Fruit fly (Drosophila melanogaster) whole organism, embryonic: ENCODE data around the gene CG10005.

Experiments
- Aef1 ChIP-seq: fragments of 200-800 bp; sonication (Bioruptor generic); IDR thresholded peaks from 3 replicates; pipeline ENCODE4 v1.3.6; 2022; ENCODE audit warnings: missing biosample characterization, missing genetic modification characterization
- Atf3 ChIP-seq: fragments of 200-800 bp; sonication (Bioruptor generic); optimal IDR thresholded peaks from 3 replicates; lab custom pipeline; 2016; ENCODE audit warnings: missing biosample characterization, missing genetic modification characterization
- CG10462 ChIP-seq: fragments of 200-800 bp; sonication (Bioruptor generic); optimal IDR thresholded peaks from 2 replicates; lab custom pipeline; 2016; ENCODE audit warnings: missing biosample characterization, missing genetic modification characterization
- CG10654 ChIP-seq: fragments of 200-800 bp; sonication (Bioruptor generic); optimal IDR thresholded peaks from 2 replicates; lab custom pipeline; 2016; ENCODE audit warnings: missing biosample characterization, missing genetic modification characterization
- CG11560 ChIP-seq: fragments of 200-800 bp; sonication (Bioruptor generic); IDR thresholded peaks from 3 replicates; pipeline ENCODE4 v1.3.6; 2022; ENCODE audit warnings: missing biosample characterization, missing genetic modification characterization
- CG11695 ChIP-seq: fragments of 200-800 bp; sonication (Bioruptor generic); IDR thresholded peaks from 3 replicates; pipeline ENCODE4 v1.3.6; 2022; ENCODE audit warnings: missing biosample characterization, missing genetic modification characterization
- CG12071 ChIP-seq: fragments of 200-800 bp; sonication (Bioruptor generic); optimal IDR thresholded peaks from 3 replicates; lab custom pipeline; 2018; ENCODE audit warnings: missing biosample characterization, mild to moderate bottlenecking, missing genetic modification characterization
- CG12769 ChIP-seq: fragments of 200-800 bp; sonication (Bioruptor generic); optimal IDR thresholded peaks from 2 replicates; lab custom pipeline; 2019; ENCODE audit warnings: missing biosample characterization, mild to moderate bottlenecking, missing genetic modification characterization, moderate library complexity
- CG16815 ChIP-seq: fragments of 200-800 bp; sonication (Bioruptor generic); optimal IDR thresholded peaks from 3 replicates; lab custom pipeline; 2017; ENCODE audit warnings: missing biosample characterization, mild to moderate bottlenecking, missing genetic modification characterization
- CG17359 ChIP-seq: fragments of 200-800 bp; sonication (Bioruptor generic); optimal IDR thresholded peaks from 3 replicates; lab custom pipeline; 2018; ENCODE audit warnings: missing biosample characterization, mild to moderate bottlenecking, missing genetic modification characterization, moderate library complexity
- CG17829 ChIP-seq: fragments of 200-800 bp; optimal IDR thresholded peaks from 2 replicates; lab custom pipeline; 2019; ENCODE audit warnings: missing biosample characterization, mild to moderate bottlenecking, missing genetic modification characterization, moderate library complexity
- CG18262 ChIP-seq: fragments of 200-800 bp; optimal IDR thresholded peaks from 3 replicates; lab custom pipeline; 2019; ENCODE audit warnings: missing biosample characterization, mild to moderate bottlenecking, missing genetic modification characterization, moderate library complexity
- CG18599 ChIP-seq: fragments of 200-800 bp; sonication (Bioruptor generic); optimal IDR thresholded peaks from 3 replicates; lab custom pipeline; 2017; ENCODE audit warnings: missing biosample characterization, missing genetic modification characterization, mild to moderate bottlenecking, moderate library complexity, missing genetic modification reagents
- CG2889 ChIP-seq: fragments of 200-800 bp; sonication (Bioruptor generic); IDR thresholded peaks from 3 replicates; pipeline ENCODE4 v1.3.6; 2022; ENCODE audit warnings: missing biosample characterization, missing genetic modification characterization
- CG30403 ChIP-seq: fragments of 200-800 bp; sonication (Bioruptor generic); optimal IDR thresholded peaks from 3 replicates; lab custom pipeline; 2016; ENCODE audit warnings: missing biosample characterization, missing genetic modification characterization
- CG31441 ChIP-seq: fragments of 200-800 bp; sonication (Bioruptor generic); IDR thresholded peaks from 2 replicates; pipeline ENCODE4 v1.3.6; 2022; ENCODE audit warnings: missing biosample characterization, missing genetic modification characterization
- CG34376 ChIP-seq: fragments of 200-800 bp; sonication (Bioruptor generic); optimal IDR thresholded peaks from 2 replicates; lab custom pipeline; 2018; ENCODE audit warnings: missing biosample characterization, mild to moderate bottlenecking, missing genetic modification characterization
- CG4617 ChIP-seq: fragments of 200-800 bp; sonication (Bioruptor generic); optimal IDR thresholded peaks from 3 replicates; lab custom pipeline; 2016; ENCODE audit warnings: missing biosample characterization, missing genetic modification characterization, borderline replicate concordance
- CG4854 ChIP-seq: fragments of 200-800 bp; sonication (Bioruptor generic); optimal IDR thresholded peaks from 2 replicates; lab custom pipeline; 2016; ENCODE audit warnings: missing biosample characterization, missing genetic modification characterization, inconsistent platforms
- CG6791 ChIP-seq: fragments of 200-800 bp; sonication (Bioruptor generic); IDR thresholded peaks from 3 replicates; pipeline ENCODE4 v1.3.6; 2022; ENCODE audit warnings: missing biosample characterization, missing genetic modification characterization; ENCODE audit not compliant: partially characterized antibody
- CG7357 ChIP-seq: fragments of 200-800 bp; sonication (Bioruptor generic); IDR thresholded peaks from 3 replicates; pipeline ENCODE4 v1.3.6; 2022; ENCODE audit warnings: missing biosample characterization, missing genetic modification characterization
- CG7928 ChIP-seq: fragments of 200-800 bp; sonication (Bioruptor generic); optimal IDR thresholded peaks from 2 replicates; lab custom pipeline; 2017; ENCODE audit warnings: missing biosample characterization, mild to moderate bottlenecking, missing genetic modification characterization
- CG8089 ChIP-seq: fragments of 200-800 bp; sonication (Bioruptor generic); optimal IDR thresholded peaks from 3 replicates; lab custom pipeline; 2016; ENCODE audit warnings: missing biosample characterization, missing genetic modification characterization
- CG8944 ChIP-seq: fragments of 200-800 bp; sonication (Bioruptor generic); optimal IDR thresholded peaks from 3 replicates; lab custom pipeline; 2016; ENCODE audit warnings: missing biosample characterization, missing genetic modification characterization
- CG9609 ChIP-seq: fragments of 200-800 bp; sonication (Bioruptor generic); optimal IDR thresholded peaks from 3 replicates; lab custom pipeline; 2016; ENCODE audit warnings: missing biosample characterization, missing genetic modification characterization
- D ChIP-seq, 2 experiments: fragments of 200-800 bp in 1 of 2; fragments of >200 bp in 1 of 2; sonication (Bioruptor generic) in 1 of 2; optimal IDR thresholded peaks; 2 replicates in 1 of 2; 3 replicates in 1 of 2; lab custom pipeline; 2017; ENCODE audit warnings: mild to moderate bottlenecking in 1 of 2, missing biosample characterization in 1 of 2, missing genetic modification characterization in 1 of 2, missing genetic modification reagents in 1 of 2
- D19B ChIP-seq: fragments of 200-800 bp; sonication (Bioruptor generic); optimal IDR thresholded peaks from 2 replicates; lab custom pipeline; 2017; ENCODE audit warnings: missing biosample characterization, mild to moderate bottlenecking, missing genetic modification characterization
- Dek ChIP-seq: fragments of 200-800 bp; sonication (Bioruptor generic); optimal IDR thresholded peaks from 3 replicates; lab custom pipeline; 2019; ENCODE audit warnings: missing biosample characterization, mild to moderate bottlenecking, missing genetic modification characterization, moderate library complexity
- Elba2 ChIP-seq: fragments of 200-800 bp; sonication (Bioruptor generic); optimal IDR thresholded peaks from 3 replicates; lab custom pipeline; 2016; ENCODE audit warnings: missing biosample characterization, missing genetic modification characterization
- H15 ChIP-seq: fragments of 200-800 bp; sonication (Bioruptor generic); IDR thresholded peaks from 3 replicates; pipeline ENCODE4 v1.3.6; 2022; ENCODE audit warnings: missing biosample characterization, missing genetic modification characterization
- Med ChIP-seq: fragments of 200-800 bp; sonication (Bioruptor generic); peaks from one replicate; lab custom pipeline; 2016; ENCODE audit warnings: missing biosample characterization, missing genetic modification characterization, mild to moderate bottlenecking, inconsistent platforms, moderate library complexity
- Six4 ChIP-seq: fragments of 200-800 bp; sonication (Bioruptor generic); optimal IDR thresholded peaks from 2 replicates; lab custom pipeline; 2016; ENCODE audit warnings: missing biosample characterization, missing genetic modification characterization
- Spps ChIP-seq: fragments of 200-800 bp; sonication (Bioruptor generic); optimal IDR thresholded peaks from 2 replicates; lab custom pipeline; 2018; ENCODE audit warnings: missing biosample characterization, mild to moderate bottlenecking, missing genetic modification characterization
- Sry-δ ChIP-seq: fragments of 200-800 bp; sonication (Bioruptor generic); optimal IDR thresholded peaks from 2 replicates; lab custom pipeline; 2016; ENCODE audit warnings: missing biosample characterization, missing genetic modification characterization
- YL-1 ChIP-seq: fragments of 200-800 bp; sonication (Bioruptor generic); optimal IDR thresholded peaks from 3 replicates; lab custom pipeline; 2017; ENCODE audit warnings: missing biosample characterization, mild to moderate bottlenecking, missing genetic modification characterization
- amos ChIP-seq: fragments of 200-800 bp; sonication (Bioruptor generic); IDR thresholded peaks from 2 replicates; pipeline ENCODE4 v1.3.6; 2022; ENCODE audit warnings: missing biosample characterization, missing genetic modification characterization; ENCODE audit not compliant: partially characterized antibody
- bab2 ChIP-seq: fragments of 200-800 bp; sonication (Bioruptor generic); optimal IDR thresholded peaks from 2 replicates; lab custom pipeline; 2016; ENCODE audit warnings: missing biosample characterization, missing genetic modification characterization
- crol ChIP-seq: fragments of 200-800 bp; sonication (Bioruptor generic); IDR thresholded peaks from 2 replicates; pipeline ENCODE4 v1.3.6; 2022; ENCODE audit warnings: missing biosample characterization, missing genetic modification characterization
- cwo ChIP-seq: fragments of 200-800 bp; sonication (Bioruptor generic); optimal IDR thresholded peaks from 3 replicates; lab custom pipeline; 2017; ENCODE audit warnings: missing biosample characterization, missing genetic modification characterization, mild to moderate bottlenecking, moderate library complexity, missing genetic modification reagents
- emc ChIP-seq: fragments of 200-800 bp; sonication (Bioruptor generic); optimal IDR thresholded peaks from 2 replicates; lab custom pipeline; 2016; ENCODE audit warnings: missing biosample characterization, missing genetic modification characterization
- fd64A ChIP-seq: fragments of 200-800 bp; sonication (Bioruptor generic); optimal IDR thresholded peaks from 3 replicates; lab custom pipeline; 2018; ENCODE audit warnings: missing biosample characterization, mild to moderate bottlenecking, missing genetic modification characterization
- gt ChIP-seq: fragments of 200-800 bp; sonication (Bioruptor generic); IDR thresholded peaks from 2 replicates; pipeline ENCODE4 v1.3.6; 2022; ENCODE audit warnings: missing biosample characterization, missing genetic modification characterization
- kay ChIP-seq: fragments of 200-800 bp; sonication (Bioruptor generic); optimal IDR thresholded peaks from 2 replicates; lab custom pipeline; 2016; ENCODE audit warnings: missing biosample characterization, missing genetic modification characterization
- lola ChIP-seq, 3 experiments: fragments of >200 bp in 2 of 3; fragments of 200-800 bp in 1 of 3; sonication (Bioruptor generic) in 1 of 3; optimal IDR thresholded peaks; 2 replicates each; lab custom pipeline; 2017 to 2019; ENCODE audit warnings: missing biosample characterization in 3 of 3, missing genetic modification characterization in 3 of 3, mild to moderate bottlenecking in 1 of 3, moderate library complexity in 1 of 3
- pan ChIP-seq, 4 experiments: fragments of >200 bp in 3 of 4; fragments of 200-800 bp in 1 of 4; sonication (Bioruptor generic) in 1 of 4; optimal IDR thresholded peaks in 3 of 4; IDR thresholded peaks in 1 of 4; 2 replicates each; pipeline versions ENCODE4 v1.3.6 to Lab custom; 2017 to 2022; ENCODE audit warnings: missing biosample characterization in 2 of 4, missing genetic modification characterization in 2 of 4, mixed read lengths in 1 of 4
- sc ChIP-seq, 3 experiments: fragments of >200 bp in 2 of 3; fragments of 200-800 bp in 1 of 3; sonication (Bioruptor generic) in 1 of 3; optimal IDR thresholded peaks; 2 replicates in 2 of 3; 3 replicates in 1 of 3; lab custom pipeline; 2017; ENCODE audit warnings: mild to moderate bottlenecking in 1 of 3, missing biosample characterization in 1 of 3, missing genetic modification characterization in 1 of 3, missing genetic modification reagents in 1 of 3
- sisA ChIP-seq: fragments of 200-800 bp; sonication (Bioruptor generic); IDR thresholded peaks from 2 replicates; pipeline ENCODE4 v1.3.6; 2022; ENCODE audit warnings: missing biosample characterization, missing genetic modification characterization

CG10005 gene

dm6 chr3R:12010202-12010824, 33.3 kb upstream of the CG10005 start, which contains the start of the genes KLHL18 and GCC185 (continued):
- no peak for TF ChIP-seq crol
- peak; percentile 49 for TF ChIP-seq CG10462 (GFP tag; lab: Kevin White, UChicago)
- TF ChIP-seq CG7357 (GFP tag; lab: Robert Waterston, UW) = 0 out of 3 replicates have a peak, but pooled peaks have one; percentile 17
- TF ChIP-seq CG11695 (GFP tag; lab: Robert Waterston, UW) = 0 out of 3 replicates have a peak, but pooled peaks have one; percentile 43
- TF ChIP-seq CG2889 (GFP tag; lab: Robert Waterston, UW) = peak; percentile 59; the same call in 1 of the 3 replicates
- peak; percentile 24 for TF ChIP-seq CG9609 (GFP tag; lab: Kevin White, UChicago)
- peak; percentile 73 for TF ChIP-seq Dek (tag; lab: Kevin White, UChicago)
- TF ChIP-seq CG12071 (GFP tag; lab: Kevin White, UChicago) = no peak
- no peak for TF ChIP-seq fd64A
- TF ChIP-seq CG12769 (tag; lab: Kevin White, UChicago) = no peak
- TF ChIP-seq amos (GFP tag; lab: Robert Waterston, UW) = peak; percentile 78
- TF ChIP-seq CG11560 (tag; lab: Robert Waterston, UW) = peak; percentile 49; the same call in 1 of the 3 replicates
- peak; percentile 72 for TF ChIP-seq CG18262 (tag; lab: Kevin White, UChicago)
- no peak for TF ChIP-seq CG18599 (GFP tag; lab: Kevin White, UChicago)
- TF ChIP-seq D19B (GFP tag; lab: Kevin White, UChicago) = peak; percentile 45
- TF ChIP-seq bab2 = peak; percentile 68
- peak; percentile 36 for TF ChIP-seq Atf3 (GFP tag; lab: Kevin White, UChicago)
- peak; percentile 22 for TF ChIP-seq CG7928 (GFP tag; lab: Kevin White, UChicago)
- TF ChIP-seq CG8944 = peak; percentile 60
- TF ChIP-seq CG30403 (GFP tag; lab: Kevin White, UChicago) = peak; percentile 93
- no peak for TF ChIP-seq sc (optimal IDR thresholded peaks at IDR 0.05; lab: Kevin White, UChicago)
- peak; percentile 57 for TF ChIP-seq sc (GFP tag; optimal IDR thresholded peaks at IDR 0.05; lab: Kevin White, UChicago)
- no peak; the same call in 1 of the 2 replicates for TF ChIP-seq CG31441 (GFP tag; lab: Robert Waterston, UW)
- TF ChIP-seq kay (GFP tag; lab: Kevin White, UChicago) = peak; percentile 65
- TF ChIP-seq CG4617 = peak; percentile 80
- peak; percentile 78 for TF ChIP-seq sisA (GFP tag; lab: Robert Waterston, UW)
- peak; percentile 84 for TF ChIP-seq Med
- TF ChIP-seq Elba2 (GFP tag; lab: Kevin White, UChicago) = peak; percentile 95
- TF ChIP-seq CG16815 (GFP tag; lab: Kevin White, UChicago) = peak; percentile 80
- no peak for TF ChIP-seq emc (GFP tag; lab: Kevin White, UChicago)
- peak; percentile 92 for TF ChIP-seq Sry-δ (GFP tag; lab: Kevin White, UChicago)
- TF ChIP-seq lola (GFP tag; optimal IDR thresholded peaks at IDR 0.05; lab: Kevin White, UChicago) = peak in 1 of 3 experiments; percentile 81
- TF ChIP-seq Spps (tag; lab: Kevin White, UChicago) = peak; percentile 45
- no peak for TF ChIP-seq gt (GFP tag; lab: Robert Waterston, UW)
- peak; percentile 50 for TF ChIP-seq CG4854 (GFP tag; lab: Kevin White, UChicago)
- TF ChIP-seq CG17359 (tag; lab: Kevin White, UChicago) = peak; percentile 41
- no peak for TF ChIP-seq CG34376
- peak; percentile 79 for TF ChIP-seq CG10654 (GFP tag; lab: Kevin White, UChicago)
- peak; percentile 74 for TF ChIP-seq CG6791 (GFP tag; lab: Robert Waterston, UW)
- no peak for TF ChIP-seq D (optimal IDR thresholded peaks at IDR 0.05; lab: Kevin White, UChicago)
- peak; percentile 33 for TF ChIP-seq D (GFP tag; optimal IDR thresholded peaks at IDR 0.05; lab: Kevin White, UChicago)
- peak; percentile 23 for TF ChIP-seq CG8089 (GFP tag; lab: Kevin White, UChicago)
- peak; percentile 64 for TF ChIP-seq Six4 (GFP tag; lab: Kevin White, UChicago)
- TF ChIP-seq Aef1 (GFP tag; lab: Robert Waterston, UW) = peak; percentile 82
- TF ChIP-seq YL-1 (GFP tag; lab: Kevin White, UChicago) = peak; percentile 62
- TF ChIP-seq H15 = peak; percentile 55; the same call in 1 of the 3 replicates
- no peak for TF ChIP-seq pan (optimal IDR thresholded peaks at IDR 0.05; lab: Kevin White, UChicago)
- peak in 1 of 2 experiments; percentile 59 for TF ChIP-seq pan (GFP tag; optimal IDR thresholded peaks at IDR 0.05 in 1 of 2, IDR thresholded peaks at IDR 0.05 in 1 of 2)
- peak; percentile 33 for TF ChIP-seq cwo (GFP tag; lab: Kevin White, UChicago)
- TF ChIP-seq CG17829 = peak; percentile 79
